Worm (Caenorhabditis elegans): ENCODE measurements around the gene hsp-43.

Gene hsp-43

ce11 chrX:6207687-6208088 is 27.7 kb downstream of the hsp-43 start, which contains the start of gene T13C5.6 (continued):
- TF ChIP-seq ceh-16 (tag; optimal IDR thresholded peaks at IDR 0.05): peak; percentile 69
- peak; percentile 73 for TF ChIP-seq nhr-23 (tag; optimal IDR thresholded peaks at IDR 0.05)

ce11 chrX:6206305-6206704 is 29.0 kb downstream of the hsp-43 start, which contains the start of gene mtp-18:
Gene mtp-18, minus strand, starts transcription at chrX:6206405.
- TF ChIP-seq lsy-12 (tag; optimal IDR thresholded peaks at IDR 0.05) (no peak), snpc-4 (tag; optimal IDR thresholded peaks at IDR 0.05) (no peak), nfya-1 (tag; optimal IDR thresholded peaks at IDR 0.05; ENCODE audit: insufficient read depth) (no peak), zag-1 (tag; optimal IDR thresholded peaks at IDR 0.05) (no peak), lin-15B (tag; optimal IDR thresholded peaks at IDR 0.05) (no peak), daf-12 (tag; optimal IDR thresholded peaks at IDR 0.05) (no peak), ceh-9 (tag; optimal IDR thresholded peaks at IDR 0.05) (no peak), nhr-25 (tag; optimal IDR thresholded peaks at IDR 0.05) (no peak), fos-1 (tag; optimal IDR thresholded peaks at IDR 0.05) (no peak), egl-27 (tag; optimal IDR thresholded peaks at IDR 0.05) (no peak), hmg-11 (tag; optimal IDR thresholded peaks at IDR 0.05) (no peak), ztf-11 (tag; optimal IDR thresholded peaks at IDR 0.05) (no peak), elt-3 (tag; optimal IDR thresholded peaks at IDR 0.05) (no peak), lin-39 (tag; optimal IDR thresholded peaks at IDR 0.05) (no peak), eor-1 (tag; optimal IDR thresholded peaks at IDR 0.05) (no peak), R02D3.7 (tag; optimal IDR thresholded peaks at IDR 0.05) (no peak)

ce11 chrX:6205325-6205724 is 30.0 kb downstream of the hsp-43 start:
- TF ChIP-seq sea-2 (GFP tag; optimal IDR thresholded peaks at IDR 0.05) (no peak), lin-15B (tag; optimal IDR thresholded peaks at IDR 0.05) (no peak), hmg-11 (tag; optimal IDR thresholded peaks at IDR 0.05) (no peak), lin-39 (tag; optimal IDR thresholded peaks at IDR 0.05) (no peak), ZK546.5 (tag; optimal IDR thresholded peaks at IDR 0.05) (no peak), mdl-1 (tag; optimal IDR thresholded peaks at IDR 0.05) (no peak), snpc-4 (tag; optimal IDR thresholded peaks at IDR 0.05) (no peak), R02D3.7 (tag; optimal IDR thresholded peaks at IDR 0.05) (no peak), nhr-12 (tag; optimal IDR thresholded peaks at IDR 0.05) (no peak), skn-1 (tag; optimal IDR thresholded peaks at IDR 0.05) (no peak), nhr-28 (tag; optimal IDR thresholded peaks at IDR 0.05) (no peak), nhr-11 (tag; optimal IDR thresholded peaks at IDR 0.05) (no peak), zag-1 (tag; optimal IDR thresholded peaks at IDR 0.05) (no peak), pqm-1 (tag; optimal IDR thresholded peaks at IDR 0.05) (no peak), mml-1 (tag; optimal IDR thresholded peaks at IDR 0.05) (no peak)

ce11 chrX:6204696-6205232 is 30.6 kb downstream of the hsp-43 start, which contains the start of gene bca-1:
Gene bca-1, minus strand, starts transcription at chrX:6204746.
- no peak for TF ChIP-seq daf-12 (tag; optimal IDR thresholded peaks at IDR 0.05)
- TF ChIP-seq unc-39 (tag; optimal IDR thresholded peaks at IDR 0.05): no peak
- no peak for TF ChIP-seq elt-1 (tag; optimal IDR thresholded peaks at IDR 0.05)
- no peak for TF ChIP-seq elt-3 (tag; optimal IDR thresholded peaks at IDR 0.05)
- peak; percentile 56 for TF ChIP-seq pha-4 (tag; optimal IDR thresholded peaks at IDR 0.05)
- no peak for TF ChIP-seq ceh-9 (tag; optimal IDR thresholded peaks at IDR 0.05)
- TF ChIP-seq tbx-2 (tag; optimal IDR thresholded peaks at IDR 0.05): no peak
- no peak for TF ChIP-seq nhr-67 (tag; optimal IDR thresholded peaks at IDR 0.05)
- no peak for TF ChIP-seq jun-1 (tag; optimal IDR thresholded peaks at IDR 0.05)
- no peak for TF ChIP-seq sea-2 (GFP tag; optimal IDR thresholded peaks at IDR 0.05)
- peak; percentile 15 for TF ChIP-seq elt-2 (tag; optimal IDR thresholded peaks at IDR 0.05)
- TF ChIP-seq ceh-16 (tag; optimal IDR thresholded peaks at IDR 0.05): no peak
- no peak for TF ChIP-seq ceh-28 (tag; optimal IDR thresholded peaks at IDR 0.05)
- no peak for TF ChIP-seq nhr-23 (tag; optimal IDR thresholded peaks at IDR 0.05)
- no peak for TF ChIP-seq ztf-11 (tag; optimal IDR thresholded peaks at IDR 0.05)
- peak; percentile 55 for TF ChIP-seq pqm-1 (tag; optimal IDR thresholded peaks at IDR 0.05)
- no peak for TF ChIP-seq egl-5 (tag; optimal IDR thresholded peaks at IDR 0.05)
- TF ChIP-seq mml-1 (tag; optimal IDR thresholded peaks at IDR 0.05): no peak
- TF ChIP-seq nhr-237 (tag; optimal IDR thresholded peaks at IDR 0.05): no peak
- TF ChIP-seq fkh-2 (tag; optimal IDR thresholded peaks at IDR 0.05): no peak
- TF ChIP-seq lin-15B (tag; optimal IDR thresholded peaks at IDR 0.05): no peak
- TF ChIP-seq skn-1 (tag; optimal IDR thresholded peaks at IDR 0.05): no peak
- TF ChIP-seq ztf-4 (tag; optimal IDR thresholded peaks at IDR 0.05): peak; percentile 30
- no peak for TF ChIP-seq ceh-82 (tag; optimal IDR thresholded peaks at IDR 0.05)
- peak; percentile 63 for TF ChIP-seq nhr-43 (tag; optimal IDR thresholded peaks at IDR 0.05; ENCODE audit: poor library complexity, severe bottlenecking)
- TF ChIP-seq ama-1 (optimal IDR thresholded peaks at IDR 0.05): peak; percentile 51
- TF ChIP-seq hmg-11 (tag; optimal IDR thresholded peaks at IDR 0.05): no peak
- TF ChIP-seq snpc-4 (tag; optimal IDR thresholded peaks at IDR 0.05): no peak
- no peak for TF ChIP-seq fos-1 (tag; optimal IDR thresholded peaks at IDR 0.05)
- no peak for TF ChIP-seq eor-1 (tag; optimal IDR thresholded peaks at IDR 0.05)
- TF ChIP-seq ZK546.5 (tag; optimal IDR thresholded peaks at IDR 0.05): no peak
- no peak for TF ChIP-seq lsy-12 (tag; optimal IDR thresholded peaks at IDR 0.05)
- TF ChIP-seq unc-62 (GFP tag; optimal IDR thresholded peaks at IDR 0.05): no peak
- no peak for TF ChIP-seq mdl-1 (tag; optimal IDR thresholded peaks at IDR 0.05)
- TF ChIP-seq nhr-12 (tag; optimal IDR thresholded peaks at IDR 0.05): no peak
- no peak for TF ChIP-seq zag-1 (tag; optimal IDR thresholded peaks at IDR 0.05)
- no peak for TF ChIP-seq aly-2 (tag; optimal IDR thresholded peaks at IDR 0.05)
- TF ChIP-seq lin-39 (tag; optimal IDR thresholded peaks at IDR 0.05): no peak
- no peak for TF ChIP-seq nhr-28 (tag; optimal IDR thresholded peaks at IDR 0.05)
